Worm (Caenorhabditis elegans): ENCODE measurements around the gene spv-1.

- TF ChIP-seq fos-1 (tag; optimal IDR thresholded peaks at IDR 0.05) (no peak), nhr-77 (tag; optimal IDR thresholded peaks at IDR 0.05) (no peak), unc-39 (tag; optimal IDR thresholded peaks at IDR 0.05) (no peak), tbx-2 (tag; optimal IDR thresholded peaks at IDR 0.05) (no peak), pqm-1 (tag; optimal IDR thresholded peaks at IDR 0.05) (no peak), ZK546.5 (tag; optimal IDR thresholded peaks at IDR 0.05) (no peak), snpc-4 (tag; optimal IDR thresholded peaks at IDR 0.05) (no peak), ztf-11 (tag; optimal IDR thresholded peaks at IDR 0.05) (no peak), lin-39 (tag; optimal IDR thresholded peaks at IDR 0.05) (no peak), nhr-76 (tag; optimal IDR thresholded peaks at IDR 0.05) (no peak)
Observed at ce11 chrII:7935622-7936021, 7.1 kb upstream of the spv-1 start.

Data from whole organism, L3 larva.